Worm (Caenorhabditis elegans): Measurements from ENCODE around the gene unc-41.

ce11 chrV:9944093-9944492 is 31.9 kb downstream of the unc-41 start, which contains the start of gene sre-28:
- TF ChIP-seq fkh-8 (tag; optimal IDR thresholded peaks at IDR 0.05) (no peak), fos-1 (tag; optimal IDR thresholded peaks at IDR 0.05) (no peak), lin-14 (GFP tag; optimal IDR thresholded peaks at IDR 0.05) (no peak), nhr-76 (tag; optimal IDR thresholded peaks at IDR 0.05) (no peak), snpc-4 (tag; optimal IDR thresholded peaks at IDR 0.05) (no peak), elt-3 (tag; optimal IDR thresholded peaks at IDR 0.05) (no peak), nhr-85 (tag) (no peak)

Data from whole organism, L1 larva.